Fruit fly (Drosophila melanogaster) whole organism, pupa: ENCODE results near the gene inaF-C.
A peak's percentile ranks its signal among the peaks of the same experiment; 100 is the strongest.
"Not testable (repeated sequence)": the region's sequence is repeated elsewhere in the genome, so short reads cannot be mapped to it uniquely, and the experiment has no call there.

ENCODE experiments used
- CG10348 ChIP-seq: fragments of 200-800 bp; sonication (Bioruptor generic); IDR thresholded peaks from 2 replicates; pipeline ENCODE4 v1.3.6; 2022; ENCODE audit warnings: missing biosample characterization, missing genetic modification characterization
- CG12605 ChIP-seq: fragments of 200-800 bp; sonication (Bioruptor generic); IDR thresholded peaks from 2 replicates; pipeline ENCODE4 v1.3.6; 2022; ENCODE audit warnings: missing biosample characterization, missing genetic modification characterization
- CG13204 ChIP-seq: fragments of 200-800 bp; sonication (Bioruptor generic); optimal IDR thresholded peaks from 2 replicates; lab custom pipeline; 2018; ENCODE audit warnings: missing biosample characterization, mild to moderate bottlenecking, missing genetic modification characterization, moderate library complexity
- CG14655 ChIP-seq: fragments of 200-800 bp; sonication (Bioruptor generic); optimal IDR thresholded peaks from 3 replicates; lab custom pipeline; 2017; ENCODE audit warnings: mild to moderate bottlenecking, missing biosample characterization, missing genetic modification reagents, missing genetic modification characterization
- CG15710 ChIP-seq: fragments of 200-800 bp; sonication (Bioruptor generic); optimal IDR thresholded peaks from 2 replicates; lab custom pipeline; 2018; ENCODE audit warnings: missing biosample characterization, mild to moderate bottlenecking, missing genetic modification characterization, moderate library complexity
- CG17806 ChIP-seq: fragments of 200-800 bp; sonication (Bioruptor generic); optimal IDR thresholded peaks from 2 replicates; lab custom pipeline; 2018; ENCODE audit warnings: missing biosample characterization, mild to moderate bottlenecking, missing genetic modification characterization, moderate library complexity
- CG32121 ChIP-seq: fragments of 200-800 bp; sonication (Bioruptor generic); IDR thresholded peaks from 2 replicates; pipeline ENCODE4 v1.3.6; 2022; ENCODE audit warnings: missing biosample characterization, missing genetic modification characterization
- CG34367 ChIP-seq: fragments of 200-800 bp; sonication (Bioruptor generic); optimal IDR thresholded peaks from 2 replicates; lab custom pipeline; 2018; ENCODE audit warnings: missing biosample characterization, mild to moderate bottlenecking, missing genetic modification characterization
- CG4496 ChIP-seq: fragments of 200-800 bp; sonication (Bioruptor generic); IDR thresholded peaks from 3 replicates; pipeline ENCODE4 v1.3.6; 2022; ENCODE audit warnings: missing biosample characterization, missing genetic modification characterization
- CG8159 ChIP-seq: fragments of 200-800 bp; sonication (Bioruptor generic); optimal IDR thresholded peaks from 3 replicates; lab custom pipeline; 2018; ENCODE audit warnings: missing biosample characterization, mild to moderate bottlenecking, missing genetic modification characterization, moderate library complexity
- CG8301 ChIP-seq: fragments of 200-800 bp; sonication (Bioruptor generic); optimal IDR thresholded peaks from 2 replicates; lab custom pipeline; 2018; ENCODE audit warnings: missing biosample characterization, mild to moderate bottlenecking, missing genetic modification characterization
- CG9948 ChIP-seq: fragments of 200-800 bp; sonication (Bioruptor generic); optimal IDR thresholded peaks from 2 replicates; lab custom pipeline; 2018; ENCODE audit warnings: missing biosample characterization, mild to moderate bottlenecking, missing genetic modification characterization, moderate library complexity
- D1 ChIP-seq: fragments of 200-800 bp; sonication (Bioruptor generic); optimal IDR thresholded peaks from 2 replicates; lab custom pipeline; 2018; ENCODE audit warnings: missing biosample characterization, mild to moderate bottlenecking, missing genetic modification characterization, moderate library complexity
- EcR ChIP-seq: fragments of 200-800 bp; sonication (Bioruptor generic); optimal IDR thresholded peaks from 3 replicates; lab custom pipeline; 2019; ENCODE audit warnings: missing biosample characterization, missing genetic modification characterization, mild to moderate bottlenecking, moderate library complexity, missing genetic modification reagents
- Ets98B ChIP-seq: fragments of 200-800 bp; sonication (Bioruptor generic); IDR thresholded peaks from 2 replicates; pipeline ENCODE4 v1.3.6; 2022; ENCODE audit warnings: missing biosample characterization, missing genetic modification characterization
- Pif1A ChIP-seq: fragments of 200-800 bp; sonication (Bioruptor generic); optimal IDR thresholded peaks from 3 replicates; lab custom pipeline; 2016; ENCODE audit warnings: missing biosample characterization, missing genetic modification characterization
- Pif1B ChIP-seq: fragments of 200-800 bp; sonication (Bioruptor generic); optimal IDR thresholded peaks from 3 replicates; lab custom pipeline; 2016; ENCODE audit warnings: missing biosample characterization, missing genetic modification characterization
- Snoo ChIP-seq: fragments of 200-800 bp; sonication (Bioruptor generic); optimal IDR thresholded peaks from 3 replicates; lab custom pipeline; 2017; ENCODE audit warnings: missing biosample characterization, mild to moderate bottlenecking, missing genetic modification characterization, inconsistent platforms
- fd96Ca ChIP-seq: fragments of 200-800 bp; sonication (Bioruptor generic); IDR thresholded peaks from 3 replicates; pipeline ENCODE4 v1.3.6; 2022; ENCODE audit warnings: missing biosample characterization, missing genetic modification characterization
- gl ChIP-seq: fragments of 200-800 bp; sonication (Bioruptor generic); optimal IDR thresholded peaks from 2 replicates; lab custom pipeline; 2018; ENCODE audit warnings: missing biosample characterization, mild to moderate bottlenecking, missing genetic modification characterization
- rn ChIP-seq: fragments of 200-800 bp; sonication (Bioruptor generic); IDR thresholded peaks from 2 replicates; pipeline ENCODE4 v1.3.6; 2022; ENCODE audit warnings: missing biosample characterization, missing genetic modification characterization

The inaF-C gene

dm6 chrX:11731665-11732064, at the start of gene inaF-C:
TSS of gene inaF-C (minus strand) at chrX:11731765.
- no peak for TF ChIP-seq fd96Ca
- no peak for TF ChIP-seq Ets98B (GFP tag; lab: Robert Waterston, UW)
- TF ChIP-seq CG4496: no peak
- no peak for TF ChIP-seq CG17806
- no peak for TF ChIP-seq Pif1A
- no peak for TF ChIP-seq CG8159 (tag; lab: Kevin White, UChicago)
- TF ChIP-seq CG34367: no peak
- TF ChIP-seq CG12605 (GFP tag; lab: Robert Waterston, UW): no peak
- no peak for TF ChIP-seq CG9948 (tag; lab: Kevin White, UChicago)
- no peak for TF ChIP-seq CG13204
- no peak for TF ChIP-seq rn (GFP tag; lab: Robert Waterston, UW)
- no peak for TF ChIP-seq CG32121 (GFP tag; lab: Robert Waterston, UW)
- no peak for TF ChIP-seq CG10348 (GFP tag; lab: Robert Waterston, UW)
- TF ChIP-seq EcR (GFP tag; lab: Kevin White, UChicago): no peak
- TF ChIP-seq Snoo: no peak
- no peak for TF ChIP-seq CG15710
- no peak for TF ChIP-seq gl

DNA sequence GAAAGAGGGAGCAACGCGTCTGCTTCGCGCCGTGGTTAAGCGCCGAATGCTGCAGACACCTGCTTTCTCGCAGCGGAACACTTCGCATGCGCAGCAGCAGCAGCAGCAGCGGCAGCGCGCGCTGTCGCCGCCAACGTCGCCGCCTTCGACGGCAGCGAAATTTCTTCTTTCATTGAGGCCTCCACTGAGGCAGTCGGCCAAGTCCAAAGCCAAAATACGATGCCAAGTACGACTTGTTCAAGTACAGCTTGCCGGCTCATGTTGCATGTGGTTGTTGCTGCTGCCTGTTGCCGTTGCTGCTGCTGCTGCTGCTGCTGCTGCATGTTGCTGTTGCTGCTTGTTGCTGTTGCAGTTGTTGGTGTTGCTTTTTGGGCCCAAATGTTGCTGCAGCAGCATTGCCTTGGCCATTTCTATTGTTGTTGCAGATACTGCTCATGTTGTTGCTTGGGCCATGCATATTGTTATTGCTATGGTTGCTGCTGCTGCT, 47.2 kb upstream of the inaF-C start, which contains the start of gene dy:
dy (minus strand) TSS at position 51 of the 487 bp plus-strand sequence.
- TF ChIP-seq CG14655 (GFP tag; lab: Kevin White, UChicago): no peak
- TF ChIP-seq CG10348 (GFP tag; lab: Robert Waterston, UW): no peak
- TF ChIP-seq CG4496: no peak
- TF ChIP-seq, all 21 proteins: peak for 0

dm6 chrX:11775987-11776587, 44.5 kb upstream of the inaF-C start:
- peak; percentile 71 for TF ChIP-seq D1
- TF ChIP-seq CG12605 (GFP tag; lab: Robert Waterston, UW): peak; percentile 92
- TF ChIP-seq Pif1A: peak; percentile 92
- peak; percentile 97 for TF ChIP-seq Snoo
- TF ChIP-seq CG17806: peak; percentile 93
- peak; percentile 86 for TF ChIP-seq Pif1B (GFP tag; lab: Kevin White, UChicago)
- TF ChIP-seq CG34367: peak; percentile 95
- TF ChIP-seq rn (GFP tag; lab: Robert Waterston, UW): peak; percentile 79
- peak; percentile 92 for TF ChIP-seq CG13204
- peak; percentile 95 for TF ChIP-seq CG8159 (tag; lab: Kevin White, UChicago)
- peak; percentile 86 for TF ChIP-seq gl
- peak; percentile 96 for TF ChIP-seq CG14655 (GFP tag; lab: Kevin White, UChicago)
- peak; percentile 90 for TF ChIP-seq Ets98B (GFP tag; lab: Robert Waterston, UW)
- TF ChIP-seq fd96Ca: peak; percentile 96
- peak; percentile 80 for TF ChIP-seq CG32121 (GFP tag; lab: Robert Waterston, UW)
- TF ChIP-seq CG15710: peak; percentile 96
- TF ChIP-seq CG4496: peak; percentile 92
- TF ChIP-seq CG10348 (GFP tag; lab: Robert Waterston, UW): peak; percentile 72
- TF ChIP-seq CG8301 (tag; lab: Kevin White, UChicago): peak; percentile 94
- TF ChIP-seq EcR (GFP tag; lab: Kevin White, UChicago): no peak
- peak; percentile 95 for TF ChIP-seq CG9948 (tag; lab: Kevin White, UChicago)

dm6 chrX:11769435-11769834, 37.9 kb upstream of the inaF-C start:
- TF ChIP-seq EcR (GFP tag; lab: Kevin White, UChicago): no peak
- TF ChIP-seq gl: no peak
- no peak for TF ChIP-seq CG34367
- no peak for TF ChIP-seq D1
- no peak for TF ChIP-seq CG17806
- no peak for TF ChIP-seq CG10348 (GFP tag; lab: Robert Waterston, UW)
- TF ChIP-seq CG13204: no peak
- no peak for TF ChIP-seq Pif1B (GFP tag; lab: Kevin White, UChicago)

- no peak for TF ChIP-seq Ets98B (GFP tag; lab: Robert Waterston, UW)
- no peak for TF ChIP-seq Pif1A
- 0 out of 3 replicates have a peak, but pooled peaks have one; percentile 18 for TF ChIP-seq CG4496
- no peak for TF ChIP-seq Pif1B (GFP tag; lab: Kevin White, UChicago)
- no peak for TF ChIP-seq fd96Ca
- TF ChIP-seq gl: no peak
- no peak for TF ChIP-seq CG17806
Measured at dm6 chrX:11764540-11765136, 33.1 kb upstream of the inaF-C start, which contains the start of gene CG9360. TSS of gene CG9360 (minus strand) at chrX:11764590.

DNA sequence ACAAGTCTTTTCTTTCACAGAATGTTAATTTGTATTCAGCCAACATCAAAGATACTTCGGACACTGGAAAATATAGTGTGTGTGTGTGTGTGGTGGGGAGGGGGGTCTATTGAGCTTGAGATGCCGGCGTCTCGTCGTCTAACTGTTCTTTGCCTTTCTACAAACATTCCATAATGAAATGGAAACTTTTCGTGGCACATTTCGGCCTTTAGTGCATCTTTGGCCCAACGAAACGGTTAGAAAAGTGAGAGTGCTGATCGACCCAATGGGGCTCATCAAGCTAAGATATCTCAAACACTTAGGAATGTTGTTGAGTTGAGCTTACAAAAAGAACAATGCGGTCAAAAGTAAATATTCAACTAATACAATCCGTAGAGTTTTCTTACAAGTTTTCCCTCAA, 25.3 kb upstream of the inaF-C start:
- TF ChIP-seq CG9948 (tag; lab: Kevin White, UChicago) (no peak), CG17806 (no peak), CG12605 (GFP tag; lab: Robert Waterston, UW) (no peak), gl (no peak), CG4496 (no peak), Pif1B (GFP tag; lab: Kevin White, UChicago) (no peak), Pif1A (no peak), EcR (GFP tag; lab: Kevin White, UChicago) (no peak), Ets98B (GFP tag; lab: Robert Waterston, UW) (no peak), Snoo (no peak), D1 (no peak), CG32121 (GFP tag; lab: Robert Waterston, UW) (no peak)

DNA sequence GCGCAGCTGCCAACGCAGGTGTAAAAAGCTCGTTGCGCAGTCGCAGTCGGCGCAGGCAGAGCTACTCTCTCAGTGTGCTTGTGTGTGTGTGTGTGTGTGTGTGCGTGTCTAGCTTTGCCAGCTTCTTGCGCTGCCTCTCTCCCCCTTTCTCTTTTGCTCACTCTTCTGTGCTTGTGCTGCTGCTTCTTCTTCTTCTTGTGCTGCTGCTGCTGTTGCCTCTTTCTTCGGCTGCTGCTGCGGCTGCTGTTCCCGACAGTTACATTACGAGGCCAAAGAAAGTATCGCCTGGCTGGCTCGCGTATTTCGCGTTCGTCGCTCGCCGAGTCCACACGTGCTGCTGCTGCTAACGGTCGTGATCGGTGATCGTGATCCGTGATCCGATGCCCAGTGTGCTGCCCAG, 22.4 kb upstream of the inaF-C start, which contains the start of gene m:
m (plus strand) TSS at position 301 of the 400 bp plus-strand sequence.
- not testable (repeated sequence) for TF ChIP-seq Pif1B (GFP tag; lab: Kevin White, UChicago); CG4496; CG8301 (tag; lab: Kevin White, UChicago)
